Worm (Caenorhabditis elegans) whole organism, L4/young adult: ENCODE measurements around the gene arrd-10.

Experiments
- W03F9.2 ChIP-seq: fragments of 150-350 bp; optimal IDR thresholded peaks from 2 replicates; lab custom pipeline; 2014; ENCODE audit warnings: missing biosample characterization, missing genetic modification characterization
- dao-5 ChIP-seq: sonication (generic microtip); optimal IDR thresholded peaks from 2 replicates; lab custom pipeline; 2016; ENCODE audit warnings: missing genotype, missing genetic modification characterization, moderate library complexity, missing compliant biosample characterization
- him-1 ChIP-seq: sonication (generic microtip); optimal IDR thresholded peaks from 2 replicates; lab custom pipeline; 2016; ENCODE audit warnings: missing genotype, missing genetic modification reagents, missing genetic modification characterization, missing compliant biosample characterization

DNA sequence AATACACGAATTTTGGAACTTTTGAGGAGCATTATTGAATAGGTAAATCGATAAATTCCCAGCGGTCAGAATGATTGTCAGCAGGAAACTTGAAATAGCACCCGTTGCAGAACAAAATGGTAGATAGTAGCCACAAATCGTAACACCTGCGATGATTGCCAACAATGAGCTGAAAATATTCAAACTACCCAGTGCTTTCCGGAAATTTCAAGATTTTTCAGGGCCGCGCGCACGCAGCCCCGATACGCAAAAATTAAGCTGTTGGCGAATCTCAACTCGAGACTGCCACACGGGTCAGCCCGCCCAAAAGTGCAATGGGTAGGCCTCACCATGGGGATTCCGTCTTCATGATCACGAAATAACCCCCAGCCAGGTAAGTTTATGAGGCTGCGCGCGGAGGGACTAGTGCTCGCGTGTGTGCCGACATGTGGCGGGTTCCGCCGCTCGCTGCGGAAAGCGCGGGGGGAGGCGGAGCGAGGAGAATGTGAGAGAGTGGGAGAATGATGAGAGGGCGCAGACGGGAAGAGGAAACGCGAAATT, 4.8 kb downstream of the arrd-10 start:
- peak; percentile 85 for TF ChIP-seq dao-5 (tag; lab: Kevin White, UChicago)
- peak; percentile 82 for TF ChIP-seq him-1 (tag; lab: Kevin White, UChicago)
- TF ChIP-seq W03F9.2 = peak; percentile 80
